Fruit fly (Drosophila melanogaster) whole organism, embryonic: ENCODE results near the gene CG32437.

Source experiments
- Bgb ChIP-seq: fragments of 200-800 bp; sonication (Bioruptor generic); IDR thresholded peaks from 2 replicates; pipeline ENCODE4 v1.3.6; 2022; ENCODE audit warnings: missing biosample characterization, missing genetic modification characterization; ENCODE audit not compliant: partially characterized antibody
- CG10267 ChIP-seq: fragments of 200-800 bp; sonication (Bioruptor generic); optimal IDR thresholded peaks from 2 replicates; lab custom pipeline; 2018; ENCODE audit warnings: missing biosample characterization, mild to moderate bottlenecking, missing genetic modification characterization, moderate library complexity
- CG12236 ChIP-seq: fragments of 200-800 bp; sonication (Bioruptor generic); optimal IDR thresholded peaks from 2 replicates; lab custom pipeline; 2016; ENCODE audit warnings: missing biosample characterization, missing genetic modification characterization
- CG12659 ChIP-seq: fragments of 200-800 bp; sonication (Bioruptor generic); optimal IDR thresholded peaks from 3 replicates; lab custom pipeline; 2017; ENCODE audit warnings: mild to moderate bottlenecking, missing biosample characterization, missing genetic modification reagents, missing genetic modification characterization
- CG13287 ChIP-seq: fragments of 200-800 bp; sonication (Bioruptor generic); IDR thresholded peaks from 2 replicates; pipeline ENCODE4 v1.3.6; 2022; ENCODE audit warnings: missing biosample characterization, missing genetic modification characterization; ENCODE audit not compliant: partially characterized antibody
- CG14710 ChIP-seq: fragments of 200-800 bp; sonication (Bioruptor generic); optimal IDR thresholded peaks from 3 replicates; lab custom pipeline; 2019; ENCODE audit warnings: missing biosample characterization, mild to moderate bottlenecking, missing genetic modification characterization, moderate library complexity
- CG14860 ChIP-seq: fragments of 200-800 bp; sonication (Bioruptor generic); IDR thresholded peaks from 3 replicates; pipeline ENCODE4 v1.3.6; 2022; ENCODE audit warnings: missing biosample characterization, missing genetic modification characterization; ENCODE audit not compliant: partially characterized antibody
- CG17186 ChIP-seq: fragments of 200-800 bp; sonication (Bioruptor generic); optimal IDR thresholded peaks from 3 replicates; lab custom pipeline; 2017; ENCODE audit warnings: missing biosample characterization, missing genetic modification reagents, missing genetic modification characterization
- CG18476 ChIP-seq: fragments of 200-800 bp; sonication (Bioruptor generic); optimal IDR thresholded peaks from 2 replicates; lab custom pipeline; 2016; ENCODE audit warnings: missing biosample characterization, mild to moderate bottlenecking, missing genetic modification characterization
- CG18619 ChIP-seq: fragments of 200-800 bp; sonication (Bioruptor generic); optimal IDR thresholded peaks from 3 replicates; lab custom pipeline; 2017; ENCODE audit warnings: missing biosample characterization, mild to moderate bottlenecking, missing genetic modification characterization
- CG18764 ChIP-seq: fragments of 200-800 bp; sonication (Bioruptor generic); optimal IDR thresholded peaks from 3 replicates; lab custom pipeline; 2016; ENCODE audit warnings: missing biosample characterization, missing genetic modification characterization
- CG2116 ChIP-seq: fragments of 200-800 bp; sonication (Bioruptor generic); optimal IDR thresholded peaks from 3 replicates; lab custom pipeline; 2018; ENCODE audit warnings: missing biosample characterization, mild to moderate bottlenecking, missing genetic modification characterization
- CG31388 ChIP-seq: fragments of 200-800 bp; sonication (Bioruptor generic); optimal IDR thresholded peaks from 2 replicates; lab custom pipeline; 2016; ENCODE audit warnings: missing biosample characterization, missing genetic modification characterization
- CG33213 ChIP-seq: fragments of 200-800 bp; sonication (Bioruptor generic); optimal IDR thresholded peaks from 3 replicates; lab custom pipeline; 2016; ENCODE audit warnings: missing biosample characterization, missing genetic modification characterization
- CG34224 ChIP-seq: fragments of 200-800 bp; sonication (Bioruptor generic); IDR thresholded peaks from 3 replicates; pipeline ENCODE4 v1.3.6; 2022; ENCODE audit warnings: missing biosample characterization, missing genetic modification characterization; ENCODE audit not compliant: partially characterized antibody
- CG34376 ChIP-seq: fragments of 200-800 bp; sonication (Bioruptor generic); optimal IDR thresholded peaks from 2 replicates; lab custom pipeline; 2018; ENCODE audit warnings: missing biosample characterization, mild to moderate bottlenecking, missing genetic modification characterization
- CG4360 ChIP-seq: fragments of 200-800 bp; sonication (Bioruptor generic); IDR thresholded peaks from 2 replicates; pipeline ENCODE4 v1.3.6; 2022; ENCODE audit warnings: missing biosample characterization, missing genetic modification characterization
- CG6813 ChIP-seq: fragments of 200-800 bp; sonication (Bioruptor generic); optimal IDR thresholded peaks from 2 replicates; lab custom pipeline; 2017; ENCODE audit warnings: missing biosample characterization, missing genetic modification characterization, mild to moderate bottlenecking, moderate library complexity, missing genetic modification reagents
- Dad ChIP-seq: fragments of 200-800 bp; sonication (Bioruptor generic); optimal IDR thresholded peaks from 3 replicates; lab custom pipeline; 2016; ENCODE audit warnings: missing biosample characterization, missing genetic modification characterization
- Dll ChIP-seq: fragments of 200-800 bp; sonication (Bioruptor generic); IDR thresholded peaks from 4 replicates; pipeline ENCODE4 v1.3.6; 2022; ENCODE audit warnings: missing biosample characterization, missing genetic modification characterization; ENCODE audit not compliant: partially characterized antibody
- Doc3 ChIP-seq: fragments of 200-800 bp; sonication (Bioruptor generic); IDR thresholded peaks from 3 replicates; pipeline ENCODE4 v1.3.6; 2022; ENCODE audit warnings: missing biosample characterization, missing genetic modification characterization; ENCODE audit not compliant: partially characterized antibody
- E2f1 ChIP-seq: fragments of 200-800 bp; sonication (Bioruptor generic); IDR thresholded peaks from 2 replicates; pipeline ENCODE4 v1.3.6; 2022; ENCODE audit warnings: missing biosample characterization, missing genetic modification characterization
- HmgD ChIP-seq: fragments of 200-800 bp; sonication (Bioruptor generic); optimal IDR thresholded peaks from 3 replicates; lab custom pipeline; 2016; ENCODE audit warnings: missing biosample characterization, missing genetic modification characterization
- Jarid2 ChIP-seq: fragments of 200-800 bp; sonication (Bioruptor generic); optimal IDR thresholded peaks from 3 replicates; lab custom pipeline; 2017; ENCODE audit warnings: mild to moderate bottlenecking, missing biosample characterization, missing genetic modification reagents, missing genetic modification characterization
- Kr ChIP-seq: fragments of 200-800 bp; sonication (Bioruptor generic); optimal IDR thresholded peaks from 2 replicates; lab custom pipeline; 2017; ENCODE audit warnings: missing biosample characterization, mild to moderate bottlenecking, missing genetic modification characterization
- MBD-R2 ChIP-seq: fragments of 200-800 bp; sonication (Bioruptor generic); IDR thresholded peaks from 2 replicates; pipeline ENCODE4 v1.3.6; 2022; ENCODE audit warnings: missing biosample characterization, missing genetic modification characterization
- Myb ChIP-seq: fragments of 200-800 bp; sonication (Bioruptor generic); optimal IDR thresholded peaks from 2 replicates; lab custom pipeline; 2016; ENCODE audit warnings: missing biosample characterization, missing genetic modification characterization
- Pdp1 ChIP-seq, 2 experiments: fragments of 200-800 bp; sonication (Bioruptor generic); optimal IDR thresholded peaks; 3 replicates each; lab custom pipeline; 2016; ENCODE audit warnings: missing biosample characterization in 2 of 2, missing genetic modification characterization in 2 of 2, mild to moderate bottlenecking in 1 of 2, moderate library complexity in 1 of 2
- ato ChIP-seq: fragments of 200-800 bp; sonication (Bioruptor generic); IDR thresholded peaks from 2 replicates; pipeline ENCODE4 v1.3.6; 2022; ENCODE audit warnings: missing biosample characterization, missing genetic modification characterization; ENCODE audit not compliant: partially characterized antibody
- az2 ChIP-seq: fragments of 200-800 bp; sonication (Bioruptor generic); optimal IDR thresholded peaks from 3 replicates; lab custom pipeline; 2016; ENCODE audit warnings: missing biosample characterization, missing genetic modification characterization
- cato ChIP-seq: fragments of 200-800 bp; sonication (Bioruptor generic); optimal IDR thresholded peaks from 2 replicates; lab custom pipeline; 2016; ENCODE audit warnings: missing biosample characterization, missing genetic modification characterization, borderline replicate concordance
- esg ChIP-seq: fragments of 200-800 bp; sonication (Bioruptor generic); conservative IDR thresholded peaks from 2 replicates; pipeline ENCODE4 v1.3.6; 2022; ENCODE audit warnings: missing biosample characterization, missing genetic modification characterization
- gcm ChIP-seq: fragments of 200-800 bp; sonication (Bioruptor generic); optimal IDR thresholded peaks from 2 replicates; lab custom pipeline; 2019; ENCODE audit warnings: missing biosample characterization, mild to moderate bottlenecking, missing genetic modification characterization, moderate library complexity
- hb ChIP-seq: fragments of 200-800 bp; sonication (Bioruptor generic); IDR thresholded peaks from 3 replicates; pipeline ENCODE4 v1.3.6; 2022; ENCODE audit warnings: missing biosample characterization, missing genetic modification characterization; ENCODE audit not compliant: partially characterized antibody
- hbn ChIP-seq: fragments of 200-800 bp; sonication (Bioruptor generic); IDR thresholded peaks from 2 replicates; pipeline ENCODE4 v1.3.6; 2022; ENCODE audit warnings: missing biosample characterization, missing genetic modification characterization; ENCODE audit not compliant: partially characterized antibody
- lab ChIP-seq: fragments of 200-800 bp; sonication (Bioruptor generic); optimal IDR thresholded peaks from 3 replicates; lab custom pipeline; 2017; ENCODE audit warnings: missing biosample characterization, missing genetic modification characterization, mild to moderate bottlenecking, moderate library complexity, missing genetic modification reagents
- lilli ChIP-seq: fragments of 200-800 bp; sonication (Bioruptor generic); optimal IDR thresholded peaks from 3 replicates; lab custom pipeline; 2016; ENCODE audit warnings: missing biosample characterization, missing genetic modification characterization
- nerfin-2 ChIP-seq: fragments of 200-800 bp; sonication (Bioruptor generic); IDR thresholded peaks from 2 replicates; pipeline ENCODE4 v1.3.6; 2022; ENCODE audit warnings: missing biosample characterization, missing genetic modification characterization; ENCODE audit not compliant: partially characterized antibody
- schlank ChIP-seq: fragments of 200-800 bp; sonication (Bioruptor generic); optimal IDR thresholded peaks from 2 replicates; lab custom pipeline; 2018; ENCODE audit warnings: missing biosample characterization, mild to moderate bottlenecking, missing genetic modification characterization
- so ChIP-seq: fragments of 200-800 bp; sonication (Bioruptor generic); IDR thresholded peaks from 3 replicates; pipeline ENCODE4 v1.3.6; 2022; ENCODE audit warnings: missing biosample characterization, missing genetic modification characterization
- stc ChIP-seq: fragments of 200-800 bp; sonication (Bioruptor generic); IDR thresholded peaks from 2 replicates; pipeline ENCODE4 v1.3.6; 2022; ENCODE audit warnings: missing biosample characterization, missing genetic modification characterization
- ttk ChIP-seq: fragments of 200-800 bp; sonication (Bioruptor generic); IDR thresholded peaks from 2 replicates; pipeline ENCODE4 v2.1.2; 2022; ENCODE audit warnings: missing biosample characterization, missing genetic modification characterization
- unc-4 ChIP-seq: fragments of 200-800 bp; sonication (Bioruptor generic); IDR thresholded peaks from 2 replicates; pipeline ENCODE4 v1.3.6; 2022; ENCODE audit warnings: missing biosample characterization, missing genetic modification characterization; ENCODE audit not compliant: partially characterized antibody
- vnd ChIP-seq: fragments of 200-800 bp; sonication (Bioruptor generic); IDR thresholded peaks from 3 replicates; pipeline ENCODE4 v1.3.6; 2022; ENCODE audit warnings: missing biosample characterization, missing genetic modification characterization; ENCODE audit not compliant: partially characterized antibody

The CG32437 gene

DNA sequence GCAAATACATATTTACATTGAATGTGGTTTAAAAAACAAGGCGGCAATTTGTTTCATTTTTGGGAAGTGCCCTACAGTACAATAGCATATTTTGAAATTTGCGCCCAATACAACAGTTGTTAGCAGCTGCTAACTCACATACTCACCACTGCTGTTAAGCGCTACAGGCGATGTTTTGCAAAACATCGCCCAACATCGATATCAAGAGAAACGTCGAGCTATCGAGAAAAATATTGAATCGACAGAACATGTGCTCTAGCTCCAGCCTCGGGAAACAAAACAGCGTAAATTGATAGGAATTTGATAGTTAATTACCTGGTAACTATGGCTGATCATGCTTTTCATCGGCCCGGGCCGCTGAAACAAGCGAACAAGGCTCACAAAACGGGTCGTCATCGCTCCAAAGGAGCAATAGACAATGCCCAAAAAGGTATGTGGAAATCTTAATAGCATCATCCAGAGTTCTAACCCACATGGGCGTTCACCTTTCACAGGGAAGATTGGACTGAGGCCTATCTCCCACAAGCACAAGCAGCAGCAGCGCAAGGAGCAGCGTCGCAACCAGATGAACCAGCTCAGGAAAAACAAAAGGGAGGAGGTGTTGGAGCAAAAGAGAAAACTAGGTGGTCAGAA is 22.4 kb upstream of the CG32437 start, which contains the start of gene Tsr1 (continued):
- TF ChIP-seq nerfin-2 (peak; percentile 83), CG13287 (GFP tag; lab: Robert Waterston, UW) (peak; percentile 94), Dad (GFP tag; lab: Kevin White, UChicago) (no peak), stc (GFP tag; lab: Robert Waterston, UW) (no peak), CG2116 (GFP tag; lab: Kevin White, UChicago) (peak; percentile 68), CG34224 (GFP tag; lab: Robert Waterston, UW) (peak; percentile 94), ttk (GFP tag; lab: Robert Waterston, UW) (no peak), E2f1 (GFP tag; lab: Robert Waterston, UW) (no peak), CG14860 (peak; percentile 69), Kr (GFP tag; lab: Kevin White, UChicago) (no peak), hb (GFP tag; lab: Robert Waterston, UW) (peak; percentile 55; the same call in 1 of the 3 replicates)

DNA sequence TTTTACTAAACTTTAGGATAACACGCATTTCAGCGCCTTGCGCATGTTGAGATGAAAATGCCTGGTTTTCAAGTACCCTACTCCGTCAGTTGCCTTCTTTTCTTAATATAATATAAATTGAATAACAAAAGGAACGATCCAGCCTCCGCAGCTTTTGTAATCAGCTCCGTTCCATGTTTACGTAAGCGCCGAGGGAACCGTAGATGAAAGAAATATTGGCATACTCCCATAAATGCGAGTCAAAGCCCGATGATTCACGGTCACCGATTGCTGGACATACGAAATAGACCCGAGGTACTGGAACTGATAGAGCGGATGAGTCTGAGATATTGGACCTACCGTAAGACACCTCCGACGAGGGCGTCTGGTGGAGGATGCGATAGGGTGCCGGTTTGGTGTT is 14.9 kb upstream of the CG32437 start:
- TF ChIP-seq lilli (no peak), cato (GFP tag; lab: Kevin White, UChicago) (no peak), az2 (no peak), vnd (GFP tag; lab: Robert Waterston, UW) (no peak), CG17186 (GFP tag; lab: Kevin White, UChicago) (no peak), CG18476 (GFP tag; lab: Kevin White, UChicago) (no peak), CG18619 (GFP tag; lab: Kevin White, UChicago) (no peak), CG12236 (GFP tag; lab: Kevin White, UChicago) (no peak), CG18764 (no peak), ato (GFP tag; lab: Robert Waterston, UW) (no peak), gcm (GFP tag; lab: Kevin White, UChicago) (no peak), CG34376 (GFP tag; lab: Kevin White, UChicago) (no peak), HmgD (GFP tag; lab: Kevin White, UChicago) (no peak), Jarid2 (GFP tag; lab: Kevin White, UChicago) (no peak), so (GFP tag; lab: Robert Waterston, UW) (no peak), Doc3 (no peak), schlank (tag; lab: Kevin White, UChicago) (no peak), esg (GFP tag; lab: Robert Waterston, UW) (no peak), hbn (no peak)

DNA sequence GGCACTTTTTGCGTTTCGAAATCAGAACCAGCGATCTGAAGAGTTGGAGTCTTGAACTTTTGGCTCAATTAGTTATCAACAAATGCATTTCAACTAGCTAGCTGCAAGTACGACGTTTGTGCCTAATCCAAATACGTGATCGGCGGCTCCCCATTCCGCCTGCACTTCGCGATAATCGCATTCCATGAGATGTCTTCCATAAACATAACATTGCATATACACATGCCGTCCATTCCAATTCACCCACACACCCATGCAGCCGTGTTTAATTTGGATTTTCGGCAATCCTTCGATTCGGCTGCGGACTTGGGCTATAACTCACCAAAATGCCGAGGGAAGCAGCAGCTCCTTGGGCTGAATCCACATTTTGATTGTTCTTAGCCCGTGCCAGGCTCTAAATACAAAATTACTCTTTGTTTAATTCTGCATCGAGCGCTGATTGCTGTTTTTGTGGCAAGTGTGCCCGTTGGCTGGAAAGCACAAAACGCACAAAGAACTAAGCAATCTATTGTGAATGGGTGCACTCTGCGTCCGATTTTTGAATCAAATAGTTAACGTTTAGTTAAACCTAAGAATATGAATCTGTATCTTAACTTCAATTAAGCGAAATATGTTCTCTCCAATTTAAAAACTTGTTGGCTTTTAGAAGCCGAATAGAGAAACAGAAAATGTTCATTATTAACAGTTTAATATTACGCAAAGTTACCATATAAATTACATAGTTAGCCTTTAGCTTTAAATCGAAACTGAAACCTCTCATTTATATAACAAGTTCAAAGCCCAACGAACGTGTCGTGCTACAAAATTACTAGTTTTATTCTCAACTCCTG is 14.0 kb upstream of the CG32437 start, which contains the start of the genes Tbc1d8-9 and CG32436:
Gene Tbc1d8-9 (minus strand): TSS at position 463 of the 830 bp plus-strand sequence.
Gene CG32436 (plus strand): TSS at position 780 of the 830 bp plus-strand sequence.
- TF ChIP-seq CG12659 (GFP tag; lab: Kevin White, UChicago) (peak; percentile 36), MBD-R2 (GFP tag; lab: Robert Waterston, UW) (peak; percentile 83), Bgb (GFP tag; lab: Robert Waterston, UW) (peak; percentile 47; the same call in 1 of the 2 replicates), CG31388 (GFP tag; lab: Kevin White, UChicago) (no peak), Pdp1 (GFP tag; optimal IDR thresholded peaks at IDR 0.05; lab: Kevin White, UChicago) (peak in 1 of 2 experiments; percentile 55), CG6813 (GFP tag; lab: Kevin White, UChicago) (no peak), CG10267 (tag; lab: Kevin White, UChicago) (peak; percentile 24), CG4360 (GFP tag; lab: Robert Waterston, UW) (peak; percentile 81), CG33213 (GFP tag; lab: Kevin White, UChicago) (peak; percentile 14), ato (GFP tag; lab: Robert Waterston, UW) (peak; percentile 19; the same call in 1 of the 2 replicates), CG14710 (peak; percentile 35), lab (GFP tag; lab: Kevin White, UChicago) (no peak), unc-4 (GFP tag; lab: Robert Waterston, UW) (peak; percentile 37; the same call in 1 of the 2 replicates), Myb (GFP tag; lab: Kevin White, UChicago) (peak; percentile 99), CG17186 (GFP tag; lab: Kevin White, UChicago) (peak; percentile 95), Dll (peak; percentile 38; the same call in 1 of the 4 replicates), gcm (GFP tag; lab: Kevin White, UChicago) (no peak)
